Worm (Caenorhabditis elegans): ENCODE results near the gene W07G4.5.

The W07G4.5 gene

DNA sequence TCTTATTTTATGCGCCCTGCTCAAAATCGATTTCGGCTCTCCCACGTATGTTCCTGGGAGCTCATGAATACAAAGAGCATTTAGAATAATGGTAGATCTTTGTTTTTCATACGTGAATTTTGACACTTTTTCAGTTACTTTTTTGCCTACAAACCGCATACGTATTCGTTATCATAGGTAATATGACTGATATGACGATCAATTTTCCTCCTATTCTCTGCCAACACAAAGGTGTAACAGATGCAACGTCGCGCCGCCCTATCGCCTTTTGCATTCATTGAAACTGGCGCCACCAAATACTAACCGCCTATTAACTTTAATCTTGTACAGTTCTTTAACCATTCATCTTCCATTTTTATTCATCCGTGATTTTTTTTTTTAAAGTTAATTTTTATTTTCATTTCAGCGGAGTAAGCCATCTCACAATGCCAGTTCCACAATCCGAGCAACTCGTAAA is at the start of gene W07G4.5:
Gene W07G4.5, plus strand, starts transcription at position 407 of the 457 bp plus-strand sequence.
- no peak for TF ChIP-seq ztf-29 (GFP tag; IDR thresholded peaks at IDR 0.05)
- no peak for TF ChIP-seq flt-1 (GFP tag; IDR thresholded peaks at IDR 0.05)
- TF ChIP-seq klf-2 (GFP tag; conservative IDR thresholded peaks at IDR 0.05), result no peak
- TF ChIP-seq ref-1 (GFP tag; conservative IDR thresholded peaks at IDR 0.05), result no peak
- no peak for TF ChIP-seq T22C8.4 (GFP tag; IDR thresholded peaks at IDR 0.05)
- no peak for TF ChIP-seq med-1 (GFP tag; optimal IDR thresholded peaks at IDR 0.05; ENCODE audit: insufficient read depth)
- no peak for TF ChIP-seq cog-1 (tag; optimal IDR thresholded peaks at IDR 0.05)
- no peak for TF ChIP-seq tab-1 (GFP tag; IDR thresholded peaks at IDR 0.05)

DNA sequence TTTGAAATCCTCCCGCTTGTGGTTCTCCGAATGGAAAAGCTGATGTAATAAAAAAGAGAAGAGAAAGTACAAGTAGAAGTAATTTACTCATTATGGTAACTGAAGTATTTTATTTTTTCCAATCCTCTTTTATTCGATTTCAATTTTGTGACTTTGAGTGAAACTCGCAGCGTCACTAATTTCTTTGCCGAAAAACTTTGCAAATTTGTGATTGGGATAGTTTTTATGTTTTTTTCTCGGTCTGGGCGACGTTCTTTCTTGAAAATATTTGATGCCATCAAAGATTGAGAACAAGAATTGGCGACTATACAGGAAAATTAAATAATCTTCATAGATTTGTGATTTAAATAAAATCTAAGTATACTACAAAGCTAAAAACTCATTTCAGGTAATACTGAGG is 48.2 kb upstream of the W07G4.5 start, which contains the start of gene far-4:
Gene far-4, minus strand, starts transcription at position 101 of the 400 bp plus-strand sequence.
- TF ChIP-seq ref-1 (GFP tag; conservative IDR thresholded peaks at IDR 0.05) (no peak), med-1 (GFP tag; optimal IDR thresholded peaks at IDR 0.05; ENCODE audit: insufficient read depth) (no peak), klf-2 (GFP tag; conservative IDR thresholded peaks at IDR 0.05) (no peak), flt-1 (GFP tag; IDR thresholded peaks at IDR 0.05) (no peak), T22C8.4 (GFP tag; IDR thresholded peaks at IDR 0.05) (no peak), tab-1 (GFP tag; IDR thresholded peaks at IDR 0.05) (no peak), ztf-29 (GFP tag; IDR thresholded peaks at IDR 0.05) (no peak), ztf-23 (GFP tag; IDR thresholded peaks at IDR 0.05) (no peak), cog-1 (tag; optimal IDR thresholded peaks at IDR 0.05) (no peak)

DNA sequence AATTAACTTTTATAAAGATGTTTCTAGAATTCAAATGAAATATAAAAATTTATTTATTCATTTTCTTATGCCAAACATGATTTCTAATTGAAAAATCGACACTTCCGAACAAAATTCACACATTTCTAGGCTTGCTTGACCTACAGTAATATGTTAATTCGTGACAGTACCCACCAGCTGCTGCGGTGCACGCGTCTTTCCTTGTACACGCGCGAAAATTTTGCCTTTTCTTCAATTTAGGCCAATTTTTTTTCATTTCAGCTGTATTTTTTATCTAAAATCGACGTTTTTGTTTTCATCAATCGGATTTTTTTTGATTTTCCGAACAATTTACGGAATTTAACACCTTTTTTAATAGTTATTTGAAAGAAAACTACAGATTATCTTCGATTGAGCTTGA is 47.7 kb upstream of the W07G4.5 start:
- TF ChIP-seq ref-1 (GFP tag; conservative IDR thresholded peaks at IDR 0.05) (no peak), tab-1 (GFP tag; IDR thresholded peaks at IDR 0.05) (no peak), cog-1 (tag; optimal IDR thresholded peaks at IDR 0.05) (no peak), ztf-23 (GFP tag; IDR thresholded peaks at IDR 0.05) (no peak), ztf-29 (GFP tag; IDR thresholded peaks at IDR 0.05) (no peak), klf-2 (GFP tag; conservative IDR thresholded peaks at IDR 0.05) (no peak), T22C8.4 (GFP tag; IDR thresholded peaks at IDR 0.05) (no peak), flt-1 (GFP tag; IDR thresholded peaks at IDR 0.05) (no peak), med-1 (GFP tag; optimal IDR thresholded peaks at IDR 0.05; ENCODE audit: insufficient read depth) (no peak)

DNA sequence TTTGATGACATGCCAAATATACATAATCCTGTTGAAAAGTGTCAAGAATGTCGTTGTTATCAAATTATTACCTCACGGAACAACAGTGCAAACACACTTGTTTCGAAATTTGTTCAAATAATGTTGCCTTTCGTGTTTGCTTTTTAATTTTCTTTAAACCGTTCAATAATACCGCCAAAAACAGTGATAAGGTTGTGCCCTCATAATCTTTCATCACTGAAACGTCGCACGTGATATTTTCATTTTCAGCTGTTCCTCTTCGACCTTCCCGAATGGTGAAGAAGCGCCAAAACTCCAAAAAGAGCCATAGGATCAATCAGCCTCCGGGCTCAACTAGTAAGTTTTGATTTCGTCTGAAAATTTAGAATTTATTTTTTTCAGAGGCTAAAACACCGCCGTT is 45.7 kb upstream of the W07G4.5 start, which contains the start of gene inft-2:
Gene inft-2, plus strand, starts transcription at position 248 of the 400 bp plus-strand sequence.
- TF ChIP-seq ztf-29 (GFP tag; IDR thresholded peaks at IDR 0.05), result no peak
- no peak for TF ChIP-seq ztf-23 (GFP tag; IDR thresholded peaks at IDR 0.05)
- TF ChIP-seq ref-1 (GFP tag; conservative IDR thresholded peaks at IDR 0.05), result no peak
- TF ChIP-seq T22C8.4 (GFP tag; IDR thresholded peaks at IDR 0.05), result no peak
- no peak for TF ChIP-seq klf-2 (GFP tag; conservative IDR thresholded peaks at IDR 0.05)
- no peak for TF ChIP-seq flt-1 (GFP tag; IDR thresholded peaks at IDR 0.05)
- no peak for TF ChIP-seq cog-1 (tag; optimal IDR thresholded peaks at IDR 0.05)
- no peak for TF ChIP-seq tab-1 (GFP tag; IDR thresholded peaks at IDR 0.05)
- TF ChIP-seq med-1 (GFP tag; optimal IDR thresholded peaks at IDR 0.05; ENCODE audit: insufficient read depth), result no peak

DNA sequence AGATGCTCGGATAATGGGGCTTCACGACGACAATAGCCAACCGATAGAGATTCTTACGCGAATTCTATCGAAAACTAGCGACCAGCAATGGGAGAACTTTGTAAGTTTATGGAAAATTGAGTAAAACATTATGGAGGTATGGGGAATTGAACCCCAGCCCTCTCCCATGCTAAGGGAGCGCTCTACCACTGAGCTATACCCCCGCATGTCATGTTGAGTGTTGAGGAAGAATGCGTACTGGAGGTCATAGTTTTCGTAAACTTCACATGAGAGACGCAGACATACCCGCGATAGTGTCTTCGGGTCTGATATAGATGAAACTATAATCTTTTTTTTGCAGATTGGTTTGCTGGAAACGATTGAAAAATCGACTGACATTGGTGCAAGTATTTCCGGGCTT is 44.4 kb upstream of the W07G4.5 start:
- peak; percentile 79; the same call in 1 of the 2 replicates for TF ChIP-seq ref-1 (GFP tag; conservative IDR thresholded peaks at IDR 0.05)
- TF ChIP-seq ztf-29 (GFP tag; IDR thresholded peaks at IDR 0.05), result peak; percentile 79
- peak; percentile 93 for TF ChIP-seq tab-1 (GFP tag; IDR thresholded peaks at IDR 0.05)
- TF ChIP-seq T22C8.4 (GFP tag; IDR thresholded peaks at IDR 0.05), result peak; percentile 80
- TF ChIP-seq med-1 (GFP tag; optimal IDR thresholded peaks at IDR 0.05; ENCODE audit: insufficient read depth), result peak; percentile 30
- peak; percentile 94 for TF ChIP-seq flt-1 (GFP tag; IDR thresholded peaks at IDR 0.05)
- TF ChIP-seq cog-1 (tag; optimal IDR thresholded peaks at IDR 0.05), result peak; percentile 52
- TF ChIP-seq klf-2 (GFP tag; conservative IDR thresholded peaks at IDR 0.05), result peak; percentile 87
- peak; percentile 94 for TF ChIP-seq ztf-23 (GFP tag; IDR thresholded peaks at IDR 0.05)

DNA sequence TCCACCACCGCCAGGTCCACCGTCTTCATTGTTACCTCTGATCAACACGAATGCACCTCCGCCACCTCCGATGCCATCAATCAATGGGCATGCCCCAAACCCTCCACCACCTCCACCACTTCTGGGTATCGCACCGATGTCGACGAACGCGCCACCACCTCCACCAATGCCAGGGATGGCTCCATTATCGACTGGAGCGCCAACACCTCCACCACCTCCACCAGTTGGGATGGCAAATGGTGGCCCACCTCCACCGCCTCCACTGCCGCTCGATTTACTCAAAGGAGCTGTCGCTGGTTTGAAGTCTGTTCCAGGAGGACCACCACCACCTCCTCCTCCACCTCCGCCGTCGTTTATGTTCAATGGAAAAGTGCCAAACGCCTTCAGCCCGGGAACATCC is 43.4 kb upstream of the W07G4.5 start:
- TF ChIP-seq cog-1 (tag; optimal IDR thresholded peaks at IDR 0.05) (no peak), tab-1 (GFP tag; IDR thresholded peaks at IDR 0.05) (0 out of 2 replicates have a peak, but pooled peaks have one; percentile 25), ztf-29 (GFP tag; IDR thresholded peaks at IDR 0.05) (no peak), flt-1 (GFP tag; IDR thresholded peaks at IDR 0.05) (no peak), T22C8.4 (GFP tag; IDR thresholded peaks at IDR 0.05) (no peak)

DNA sequence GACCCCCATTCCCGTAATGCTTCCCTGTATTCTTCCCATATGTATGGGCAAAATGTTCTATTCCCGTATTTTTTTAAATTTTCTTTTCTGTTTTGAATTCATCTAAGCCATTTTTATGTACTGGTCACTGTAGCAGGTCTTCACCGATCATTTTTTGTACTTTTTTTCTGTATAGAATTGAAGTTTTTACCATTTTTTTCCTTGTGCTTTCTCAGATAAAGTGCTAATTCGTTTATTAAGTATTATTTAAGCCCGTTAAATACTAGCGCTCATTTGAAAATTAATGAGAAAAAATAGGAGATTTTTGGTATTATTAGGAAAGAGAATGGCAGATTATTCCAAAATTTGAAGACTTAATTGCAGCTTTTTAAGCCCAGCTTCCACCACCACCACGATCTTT is 41.0 kb upstream of the W07G4.5 start:
- TF ChIP-seq flt-1 (GFP tag; IDR thresholded peaks at IDR 0.05) (no peak), tab-1 (GFP tag; IDR thresholded peaks at IDR 0.05) (no peak), ref-1 (GFP tag; conservative IDR thresholded peaks at IDR 0.05) (no peak)

DNA sequence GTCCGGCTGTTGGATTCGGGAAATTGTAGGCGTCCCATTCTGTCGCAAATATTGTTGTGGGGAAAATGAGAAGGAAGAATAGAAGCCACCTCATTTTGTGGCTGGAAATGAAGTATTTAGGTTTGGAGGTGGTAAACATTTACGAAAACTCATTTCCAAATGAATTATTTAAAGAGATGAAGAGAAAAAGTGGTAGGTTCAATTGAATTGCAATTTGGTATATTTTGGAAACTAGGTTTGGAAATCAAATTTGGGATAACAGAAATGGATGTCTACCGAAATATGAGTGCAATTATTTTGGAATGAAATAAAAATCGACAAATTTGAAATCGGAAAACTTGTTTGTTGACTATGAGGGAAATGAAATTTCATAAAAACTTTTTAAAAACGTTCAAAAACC is 39.0 kb upstream of the W07G4.5 start, which contains the start of gene F15B9.10:
Gene F15B9.10, minus strand, starts transcription at position 101 of the 400 bp plus-strand sequence.
- TF ChIP-seq cog-1 (tag; optimal IDR thresholded peaks at IDR 0.05) (no peak), ztf-23 (GFP tag; IDR thresholded peaks at IDR 0.05) (no peak), ref-1 (GFP tag; conservative IDR thresholded peaks at IDR 0.05) (no peak), T22C8.4 (GFP tag; IDR thresholded peaks at IDR 0.05) (no peak), klf-2 (GFP tag; conservative IDR thresholded peaks at IDR 0.05) (no peak), med-1 (GFP tag; optimal IDR thresholded peaks at IDR 0.05; ENCODE audit: insufficient read depth) (no peak), ztf-29 (GFP tag; IDR thresholded peaks at IDR 0.05) (no peak)

DNA sequence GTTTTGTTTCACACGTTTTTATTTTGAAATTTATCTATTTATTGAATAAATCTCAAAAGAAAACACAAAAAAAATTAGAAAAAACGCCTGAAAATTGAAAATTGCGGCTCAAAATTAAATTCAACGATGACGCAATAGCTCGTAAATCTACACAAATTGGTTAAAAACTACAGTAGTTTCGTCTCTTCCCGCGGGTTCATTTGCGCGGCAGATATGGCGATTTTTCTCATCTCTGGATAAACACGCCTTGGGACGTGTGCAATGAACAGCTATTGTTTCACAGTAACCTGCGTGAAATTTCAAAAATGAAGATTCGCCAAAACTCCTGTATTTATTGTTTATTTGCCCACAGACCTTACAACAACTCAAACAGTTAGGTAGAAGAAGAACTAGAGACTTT is 38.5 kb upstream of the W07G4.5 start:
- no peak for TF ChIP-seq T22C8.4 (GFP tag; IDR thresholded peaks at IDR 0.05)
- TF ChIP-seq tab-1 (GFP tag; IDR thresholded peaks at IDR 0.05), result no peak
- TF ChIP-seq flt-1 (GFP tag; IDR thresholded peaks at IDR 0.05), result no peak
- TF ChIP-seq med-1 (GFP tag; optimal IDR thresholded peaks at IDR 0.05; ENCODE audit: insufficient read depth), result no peak
- TF ChIP-seq ztf-23 (GFP tag; IDR thresholded peaks at IDR 0.05), result no peak
- TF ChIP-seq klf-2 (GFP tag; conservative IDR thresholded peaks at IDR 0.05), result no peak
- TF ChIP-seq cog-1 (tag; optimal IDR thresholded peaks at IDR 0.05), result no peak
- TF ChIP-seq ref-1 (GFP tag; conservative IDR thresholded peaks at IDR 0.05), result no peak
- TF ChIP-seq ztf-29 (GFP tag; IDR thresholded peaks at IDR 0.05), result no peak

DNA sequence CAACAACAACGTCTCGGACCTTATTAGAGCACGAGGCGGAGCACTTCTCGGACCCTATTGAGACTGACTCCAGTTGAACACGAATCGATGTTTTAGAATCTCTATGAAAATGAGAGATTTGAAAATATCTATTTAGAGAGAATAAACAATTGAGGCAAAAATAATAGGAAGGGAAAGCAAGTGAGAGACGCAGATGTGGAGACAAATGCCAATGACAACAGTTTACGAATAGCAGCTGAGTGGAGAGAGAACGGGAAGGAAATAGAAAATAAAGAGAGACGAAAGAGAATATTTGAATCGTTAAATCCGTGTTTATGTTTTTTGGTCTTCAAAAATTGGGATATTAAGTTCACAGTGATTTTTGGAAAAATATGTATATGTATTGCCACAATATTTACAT is 37.9 kb upstream of the W07G4.5 start:
- TF ChIP-seq T22C8.4 (GFP tag; IDR thresholded peaks at IDR 0.05) (no peak), cog-1 (tag; optimal IDR thresholded peaks at IDR 0.05) (peak; percentile 16)

Data from whole organism, midembryonic.